Fruit fly (Drosophila melanogaster) ovary, adult (tissue): Measurements from ENCODE around the gene CG13671.

Source experiments
- CG17801 ChIP-seq: fragments of 200-800 bp; optimal IDR thresholded peaks from 2 replicates; lab custom pipeline; 2019; ENCODE audit warnings: missing biosample characterization, mild to moderate bottlenecking, missing genetic modification characterization, moderate library complexity; ENCODE audit not compliant: partially characterized antibody

The CG13671 gene

dm6 chr3L:8299224-8300130, at the start of gene CG13671, which contains the start of gene Arl5:
Gene CG13671 (plus strand): TSS chr3L:8300064.
Gene Arl5 (minus strand): TSS chr3L:8299839.
- peak; percentile 72 for TF ChIP-seq CG17801 (GFP tag; lab: Kevin White, UChicago)

dm6 chr3L:8284651-8285050, 15.2 kb upstream of the CG13671 start:
- TF ChIP-seq CG17801 (GFP tag; lab: Kevin White, UChicago) = no peak

- TF ChIP-seq CG17801 (GFP tag; lab: Kevin White, UChicago) = no peak
Observed at dm6 chr3L:8285291-8285690, 14.6 kb upstream of the CG13671 start.

- TF ChIP-seq CG17801 (GFP tag; lab: Kevin White, UChicago) = no peak
Observed at dm6 chr3L:8285773-8286172, 14.1 kb upstream of the CG13671 start.

dm6 chr3L:8286397-8286796, 13.5 kb upstream of the CG13671 start:
- TF ChIP-seq CG17801 (GFP tag; lab: Kevin White, UChicago) = no peak

- no peak for TF ChIP-seq CG17801 (GFP tag; lab: Kevin White, UChicago)
Observed at dm6 chr3L:8288396-8288795, 11.5 kb upstream of the CG13671 start.

dm6 chr3L:8289336-8290258, 10.3 kb upstream of the CG13671 start, which contains the start of gene cert:
Gene cert (minus strand): TSS chr3L:8289870.
- TF ChIP-seq CG17801 (GFP tag; lab: Kevin White, UChicago) = peak; percentile 28

- no peak for TF ChIP-seq CG17801 (GFP tag; lab: Kevin White, UChicago)
Observed at dm6 chr3L:8295227-8295626, 4.6 kb upstream of the CG13671 start, which contains the start of gene CG7201. Gene CG7201 (minus strand): TSS chr3L:8295327.

dm6 chr3L:8296941-8297340, 2.9 kb upstream of the CG13671 start, which contains the start of gene Rab19:
Gene Rab19 (plus strand): TSS chr3L:8297018.
- peak; percentile 21 for TF ChIP-seq CG17801 (GFP tag; lab: Kevin White, UChicago)

dm6 chr3L:8297488-8297887, 2.4 kb upstream of the CG13671 start:
- no peak for TF ChIP-seq CG17801 (GFP tag; lab: Kevin White, UChicago)

dm6 chr3L:8303912-8304311, 4.0 kb downstream of the CG13671 start, which contains the start of the genes CG7194 and Sbp2:
Gene CG7194 (minus strand): TSS chr3L:8304059.
Gene Sbp2 (plus strand): TSS chr3L:8304157.
- no peak for TF ChIP-seq CG17801 (GFP tag; lab: Kevin White, UChicago)

- no peak for TF ChIP-seq CG17801 (GFP tag; lab: Kevin White, UChicago)
Observed at dm6 chr3L:8306880-8307279, 7.0 kb downstream of the CG13671 start, which contains the start of gene Gr66a. Gene Gr66a (minus strand): TSS chr3L:8306980.

- peak; percentile 47 for TF ChIP-seq CG17801 (GFP tag; lab: Kevin White, UChicago)
Observed at dm6 chr3L:8308891-8309352, 9.1 kb downstream of the CG13671 start, which contains the start of gene BI-1. Gene BI-1 (minus strand): TSS chr3L:8308941.

- no peak for TF ChIP-seq CG17801 (GFP tag; lab: Kevin White, UChicago)
Observed at dm6 chr3L:8312290-8312689, 12.4 kb downstream of the CG13671 start.
